Fruit fly (Drosophila melanogaster): ENCODE results near the gene CG7573.

DNA sequence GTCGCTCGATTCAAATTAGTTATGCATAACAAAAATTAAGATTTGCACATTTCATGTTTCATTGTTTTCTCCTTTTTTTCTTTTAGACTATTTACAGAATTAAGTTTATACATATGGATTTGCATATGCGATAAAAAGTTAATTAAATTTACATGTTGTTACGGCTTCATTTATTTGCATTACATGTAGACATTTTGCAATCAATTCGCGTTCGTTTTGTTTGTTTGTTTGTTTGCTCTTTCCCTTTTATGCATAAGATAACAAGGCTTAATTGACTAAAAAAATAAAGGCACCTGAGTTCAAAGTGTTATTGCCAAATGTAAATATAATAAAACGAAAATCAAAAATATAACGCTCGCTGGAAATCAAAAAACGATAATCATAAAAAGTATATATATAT, 23.6 kb upstream of the CG7573 start:
- no peak for TF ChIP-seq ssp (GFP tag; IDR thresholded peaks at IDR 0.05)
- no peak for TF ChIP-seq Lhr (GFP tag; optimal IDR thresholded peaks at IDR 0.05)
- no peak for TF ChIP-seq CG17612 (GFP tag; IDR thresholded peaks at IDR 0.05)
- TF ChIP-seq CG42726 (GFP tag; IDR thresholded peaks at IDR 0.05; ENCODE audit: partially characterized antibody), result no peak
- no peak for TF ChIP-seq cwo (GFP tag; optimal IDR thresholded peaks at IDR 0.05)
- TF ChIP-seq Tbp (GFP tag; optimal IDR thresholded peaks at IDR 0.05), result no peak
- no peak for TF ChIP-seq knrl (GFP tag; IDR thresholded peaks at IDR 0.05; ENCODE audit: partially characterized antibody)
- no peak for TF ChIP-seq CG34376 (GFP tag; optimal IDR thresholded peaks at IDR 0.05)
- TF ChIP-seq CG11723 (GFP tag; optimal IDR thresholded peaks at IDR 0.05), result no peak

Data from whole organism, embryonic.